Worm (Caenorhabditis elegans) whole organism, dauer: Measurements from ENCODE around the gene W04G3.10.

Experiments
- unc-62 ChIP-seq: sonication (generic microtip); optimal IDR thresholded peaks from 2 replicates; lab custom pipeline; 2017; ENCODE audit warnings: missing biosample characterization, missing genetic modification reagents, missing genetic modification characterization

W04G3.10 gene

ce11 chrX:11078150-11078549, at the start of gene W04G3.10:
TSS of gene W04G3.10 (minus strand) at chrX:11078250.
- TF ChIP-seq unc-62 (GFP tag; lab: Kevin White, UChicago), result no peak

DNA sequence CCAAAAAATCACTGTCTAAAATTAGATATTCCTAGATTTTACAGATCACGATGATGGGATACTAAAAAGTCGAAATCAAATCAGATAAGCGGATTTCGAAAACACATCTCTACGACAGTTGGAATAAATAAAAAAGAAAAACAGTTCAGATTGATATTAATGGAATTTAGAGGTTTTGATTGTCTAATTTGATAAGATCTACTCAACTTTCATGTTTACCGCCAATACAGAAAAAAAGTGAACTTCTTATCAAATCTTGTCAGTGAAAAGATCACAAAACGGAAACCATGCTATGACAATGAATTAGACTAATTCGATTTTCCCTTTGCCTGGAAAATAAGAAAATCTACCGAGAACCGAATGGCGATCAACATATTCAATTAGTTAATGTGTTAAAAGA, 48.2 kb upstream of the W04G3.10 start:
- no peak for TF ChIP-seq unc-62 (GFP tag; lab: Kevin White, UChicago)

- TF ChIP-seq unc-62 (GFP tag; lab: Kevin White, UChicago), result no peak
These were observed 47.5 kb upstream of the W04G3.10 start, which contains the start of gene alr-1 for ce11 chrX:11125520-11125919. TSS of gene alr-1 (minus strand) at chrX:11125620.

DNA sequence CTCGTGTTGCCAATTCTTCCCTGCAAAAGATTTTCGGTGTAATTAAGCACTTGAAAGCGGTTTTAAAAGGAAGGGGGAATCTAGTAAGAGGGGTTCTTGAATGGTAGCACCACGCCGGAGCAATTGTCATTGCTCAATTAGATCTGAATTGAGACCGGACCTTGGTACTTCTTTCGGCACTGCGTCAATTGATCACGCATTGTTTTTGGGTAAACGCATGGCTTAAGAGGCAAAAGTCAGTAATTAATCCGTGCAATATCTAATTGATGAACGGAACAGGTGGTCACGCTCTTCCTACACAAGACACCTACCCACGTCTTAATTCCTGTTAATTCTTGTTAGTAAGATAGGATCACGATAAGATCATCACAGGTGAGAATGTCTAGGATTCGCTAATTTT, 45.9 kb upstream of the W04G3.10 start:
- TF ChIP-seq unc-62 (GFP tag; lab: Kevin White, UChicago), result no peak

ce11 chrX:11122412-11122811, 44.4 kb upstream of the W04G3.10 start:
- no peak for TF ChIP-seq unc-62 (GFP tag; lab: Kevin White, UChicago)

DNA sequence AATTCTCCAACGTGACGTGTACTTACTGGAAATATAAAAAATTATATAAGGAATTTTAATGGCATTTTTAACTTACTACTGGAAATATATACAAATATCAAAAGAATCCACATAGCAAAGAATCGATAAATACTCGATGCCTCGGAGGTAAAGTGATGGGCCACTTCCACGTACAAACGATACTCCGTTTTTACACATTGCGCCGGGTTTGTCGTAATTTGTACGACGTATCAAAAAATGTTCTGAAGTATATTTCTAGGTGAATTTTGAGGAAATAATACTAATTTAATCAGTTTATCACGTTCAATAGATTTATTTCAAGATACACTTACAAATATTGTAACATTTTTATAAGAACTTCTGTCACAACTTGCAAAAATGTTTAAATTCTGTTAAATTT, 42.8 kb upstream of the W04G3.10 start, which contains the start of gene R08B4.3:
TSS of gene R08B4.3 (minus strand) at position 198 of the 400 bp plus-strand sequence.
- TF ChIP-seq unc-62 (GFP tag; lab: Kevin White, UChicago), result no peak

DNA sequence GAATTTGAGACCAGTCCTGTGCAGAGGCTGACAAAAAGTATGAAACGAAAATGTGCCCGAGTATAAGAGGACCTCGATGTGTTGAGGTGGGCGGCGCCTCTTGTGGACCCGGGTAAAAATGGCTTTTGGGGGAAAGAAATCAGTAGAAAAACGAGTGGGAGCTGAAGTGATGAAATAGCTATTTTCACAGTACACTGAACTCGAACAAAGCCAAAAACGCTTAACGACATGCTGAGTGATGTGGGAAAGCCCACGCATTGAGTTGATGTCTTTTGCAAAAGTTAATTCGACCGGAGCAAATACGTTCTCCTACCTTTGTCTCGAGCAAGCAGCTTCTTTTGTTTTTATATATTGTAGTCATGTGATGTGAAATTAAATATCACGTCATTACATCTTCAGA, 38.7 kb upstream of the W04G3.10 start, which contains the start of gene nlp-66:
TSS of gene nlp-66 (minus strand) at position 101 of the 400 bp plus-strand sequence.
- no peak for TF ChIP-seq unc-62 (GFP tag; lab: Kevin White, UChicago)

ce11 chrX:11114420-11114819, 36.4 kb upstream of the W04G3.10 start:
- TF ChIP-seq unc-62 (GFP tag; lab: Kevin White, UChicago), result no peak

- TF ChIP-seq unc-62 (GFP tag; lab: Kevin White, UChicago), result no peak
These were observed 31.1 kb upstream of the W04G3.10 start, which contains the start of gene grd-1 for ce11 chrX:11109200-11109599. TSS of gene grd-1 (plus strand) at chrX:11109440.

ce11 chrX:11107076-11107475, 29.0 kb upstream of the W04G3.10 start, which contains the start of gene clc-17:
TSS of gene clc-17 (plus strand) at chrX:11107376.
- TF ChIP-seq unc-62 (GFP tag; lab: Kevin White, UChicago), result no peak

DNA sequence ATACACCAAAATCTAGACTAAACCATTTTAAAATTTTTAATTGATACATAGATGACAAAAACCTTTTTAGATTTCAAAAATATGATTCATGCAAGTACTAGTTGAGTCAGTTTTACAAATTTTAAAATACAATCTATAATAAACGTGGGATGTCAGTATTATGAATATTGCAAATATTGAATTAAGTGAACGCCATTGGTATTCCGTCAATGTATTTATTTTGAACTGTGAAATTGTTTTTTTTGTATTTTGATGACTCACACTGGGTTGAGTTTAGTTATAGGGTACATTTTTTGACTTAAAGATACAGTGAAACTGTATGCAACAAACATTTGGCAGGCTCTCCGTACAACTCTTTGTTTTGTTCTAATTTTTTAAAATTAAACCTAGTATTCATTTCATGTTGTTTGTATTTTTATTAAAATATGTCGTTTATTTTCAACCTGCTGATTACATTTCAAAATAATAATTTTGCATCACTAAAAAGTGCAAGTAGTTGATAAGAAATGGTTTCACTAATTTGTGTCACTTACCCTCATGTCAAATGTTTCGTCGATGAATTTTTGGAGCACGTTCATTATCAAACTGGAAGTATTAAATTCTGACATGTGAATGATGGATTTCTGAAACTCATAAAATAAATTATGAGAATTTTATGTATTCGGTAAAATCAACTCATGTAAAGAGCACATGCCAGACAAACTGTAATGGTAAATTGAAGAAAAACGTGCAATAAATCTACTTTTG, 27.0 kb upstream of the W04G3.10 start, which contains the start of gene W02H3.1:
TSS of gene W02H3.1 (minus strand) at position 578 of the 747 bp plus-strand sequence.
- no peak for TF ChIP-seq unc-62 (GFP tag; lab: Kevin White, UChicago)

DNA sequence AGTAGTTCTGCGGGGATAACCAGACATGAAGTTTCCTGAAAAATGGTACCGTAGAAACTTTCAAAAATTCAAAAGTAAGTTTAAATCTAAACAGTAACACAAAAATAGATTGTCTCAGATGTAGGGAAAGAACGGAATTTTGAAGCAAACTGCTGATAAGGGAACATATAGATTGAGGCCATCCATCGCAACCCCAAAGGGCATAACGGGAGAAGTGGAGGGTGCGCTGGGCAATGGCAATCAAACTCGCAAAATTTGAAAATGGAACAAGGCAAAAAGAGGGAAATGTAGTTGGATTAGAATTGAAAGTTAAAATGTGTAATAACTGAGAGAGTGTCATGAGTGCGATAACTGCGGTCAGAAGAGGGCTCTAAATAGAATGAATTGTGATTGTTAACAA, 25.1 kb upstream of the W04G3.10 start:
- no peak for TF ChIP-seq unc-62 (GFP tag; lab: Kevin White, UChicago)

DNA sequence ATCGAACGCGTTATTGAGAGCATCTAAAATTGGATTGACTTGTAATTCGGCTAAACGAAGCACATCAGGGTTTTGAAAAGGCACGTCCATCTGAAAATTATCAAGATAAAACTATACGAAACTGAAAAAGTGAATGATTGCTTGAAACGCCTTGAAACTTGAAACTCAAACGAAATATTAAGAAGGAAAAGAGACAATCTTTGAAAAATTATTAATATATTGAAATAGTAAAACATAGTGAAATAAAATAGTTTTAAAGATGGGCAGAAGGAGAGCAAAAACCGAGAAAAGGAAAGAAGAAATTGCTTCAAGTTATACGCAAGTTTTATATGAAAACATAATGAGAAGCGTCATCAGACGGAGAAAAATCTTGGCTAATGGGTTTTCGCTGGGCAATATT, 20.0 kb upstream of the W04G3.10 start, which contains the start of gene W02H3.3:
TSS of gene W02H3.3 (minus strand) at position 101 of the 400 bp plus-strand sequence.
- TF ChIP-seq unc-62 (GFP tag; lab: Kevin White, UChicago), result no peak

DNA sequence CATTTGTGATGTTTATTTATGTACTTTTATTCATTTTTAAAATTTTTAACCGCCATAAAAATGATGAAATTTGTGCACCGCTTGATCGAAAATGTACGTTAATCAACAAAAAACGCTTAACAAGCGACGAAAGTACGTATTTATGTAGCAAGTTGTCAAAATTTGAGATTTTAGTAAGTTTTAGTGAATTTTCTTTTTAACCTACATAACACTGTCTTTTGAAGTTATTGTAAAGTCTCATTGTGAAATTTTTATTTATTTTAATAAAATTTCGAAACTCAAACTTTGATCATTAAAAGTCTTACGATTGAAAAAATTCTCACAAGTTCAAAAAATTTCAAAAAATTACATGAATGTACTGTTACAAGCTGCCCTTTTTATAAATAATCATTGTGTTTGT, 19.3 kb upstream of the W04G3.10 start:
- no peak for TF ChIP-seq unc-62 (GFP tag; lab: Kevin White, UChicago)

- TF ChIP-seq unc-62 (GFP tag; lab: Kevin White, UChicago), result no peak
These were observed 17.4 kb upstream of the W04G3.10 start for ce11 chrX:11095480-11095879.

- TF ChIP-seq unc-62 (GFP tag; lab: Kevin White, UChicago), result peak; percentile 69
These were observed 16.0 kb upstream of the W04G3.10 start for ce11 chrX:11093985-11094593.
